Fruit fly (Drosophila melanogaster) whole organism: Measurements from ENCODE around the gene CG14341.

ENCODE experiments used
- EcR ChIP-seq, 2 experiments: fragments of >200 bp; optimal IDR thresholded peaks; 2 replicates each; lab custom pipeline; 2017; ENCODE audit warnings: missing biosample characterization in 2 of 2, missing genetic modification characterization in 2 of 2, missing genetic modification reagents in 2 of 2
- pan ChIP-seq: fragments of >200 bp; optimal IDR thresholded peaks from 2 replicates; lab custom pipeline; 2017
- usp ChIP-seq: fragments of >200 bp; optimal IDR thresholded peaks from 2 replicates; lab custom pipeline; 2017; ENCODE audit warnings: missing biosample characterization, missing genetic modification characterization, mixed read lengths

dm6 chr2L:1127434-1128089 is 38.7 kb upstream of the CG14341 start:
- TF ChIP-seq pan (lab: Kevin White, UChicago) (no peak), usp (GFP tag; lab: Kevin White, UChicago) (no peak), EcR (GFP tag; optimal IDR thresholded peaks at IDR 0.05; lab: Kevin White, UChicago) (no peak)
